Fruit fly (Drosophila melanogaster) whole organism, embryonic: ENCODE measurements around the gene Tpr2.

Experiments used
- Awh ChIP-seq: fragments of 200-800 bp; sonication (Bioruptor generic); IDR thresholded peaks from 2 replicates; pipeline ENCODE4, ENCODE4 v1.3.6; 2022; ENCODE audit warnings: missing biosample characterization, missing genetic modification characterization
- Bdp1 ChIP-seq: fragments of 200-800 bp; sonication (Bioruptor generic); optimal IDR thresholded peaks from 3 replicates; lab custom pipeline; 2016; ENCODE audit warnings: missing biosample characterization, missing genetic modification characterization
- CG10959 ChIP-seq: fragments of 200-800 bp; sonication (Bioruptor generic); IDR thresholded peaks from 2 replicates; pipeline ENCODE4 v1.3.6; 2022; ENCODE audit warnings: missing biosample characterization, missing genetic modification characterization
- CG11398 ChIP-seq: fragments of 200-800 bp; sonication (Bioruptor generic); optimal IDR thresholded peaks from 2 replicates; lab custom pipeline; 2016; ENCODE audit warnings: missing biosample characterization, missing genetic modification characterization
- CG11723 ChIP-seq: fragments of 200-800 bp; sonication (Bioruptor generic); optimal IDR thresholded peaks from 2 replicates; lab custom pipeline; 2017; ENCODE audit warnings: missing biosample characterization, mild to moderate bottlenecking, missing genetic modification characterization
- CG12071 ChIP-seq: fragments of 200-800 bp; sonication (Bioruptor generic); optimal IDR thresholded peaks from 3 replicates; lab custom pipeline; 2018; ENCODE audit warnings: missing biosample characterization, mild to moderate bottlenecking, missing genetic modification characterization
- CG14014 ChIP-seq: fragments of 200-800 bp; sonication (Bioruptor generic); IDR thresholded peaks from 2 replicates; pipeline ENCODE4 v1.3.6; 2022; ENCODE audit warnings: missing biosample characterization, missing genetic modification characterization
- CG1602 ChIP-seq: fragments of 200-800 bp; sonication (Bioruptor generic); optimal IDR thresholded peaks from 3 replicates; lab custom pipeline; 2016; ENCODE audit warnings: missing biosample characterization, missing genetic modification characterization
- CG16813 ChIP-seq: fragments of 200-800 bp; sonication (Bioruptor generic); IDR thresholded peaks from 3 replicates; pipeline ENCODE4 v1.3.6; 2022; ENCODE audit warnings: missing biosample characterization, missing genetic modification characterization; ENCODE audit not compliant: partially characterized antibody
- CG17568 ChIP-seq: fragments of 200-800 bp; sonication (Bioruptor generic); optimal IDR thresholded peaks from 2 replicates; lab custom pipeline; 2018; ENCODE audit warnings: missing biosample characterization, mild to moderate bottlenecking, missing genetic modification characterization, moderate library complexity
- CG17912 ChIP-seq: fragments of 200-800 bp; sonication (Bioruptor generic); optimal IDR thresholded peaks from 2 replicates; lab custom pipeline; 2018; ENCODE audit warnings: missing biosample characterization, mild to moderate bottlenecking, missing genetic modification characterization
- CG18262 ChIP-seq: fragments of 200-800 bp; optimal IDR thresholded peaks from 3 replicates; lab custom pipeline; 2019; ENCODE audit warnings: missing biosample characterization, mild to moderate bottlenecking, missing genetic modification characterization, moderate library complexity
- CG1832 ChIP-seq: fragments of 200-800 bp; sonication (Bioruptor generic); optimal IDR thresholded peaks from 2 replicates; lab custom pipeline; 2017; ENCODE audit warnings: missing biosample characterization, mild to moderate bottlenecking, missing genetic modification characterization, inconsistent platforms
- CG18764 ChIP-seq: fragments of 200-800 bp; sonication (Bioruptor generic); optimal IDR thresholded peaks from 3 replicates; lab custom pipeline; 2016; ENCODE audit warnings: missing biosample characterization, missing genetic modification characterization
- CG2120 ChIP-seq: fragments of 200-800 bp; sonication (Bioruptor generic); optimal IDR thresholded peaks from 3 replicates; lab custom pipeline; 2016; ENCODE audit warnings: missing biosample characterization, missing genetic modification characterization
- CG3838 ChIP-seq: fragments of 200-800 bp; sonication (Bioruptor generic); optimal IDR thresholded peaks from 3 replicates; lab custom pipeline; 2016; ENCODE audit warnings: missing biosample characterization, missing genetic modification characterization
- CG3847 ChIP-seq: fragments of 200-800 bp; sonication (Bioruptor generic); IDR thresholded peaks from 2 replicates; pipeline ENCODE4 v1.3.6; 2022; ENCODE audit warnings: missing biosample characterization, missing genetic modification characterization
- CG3995 ChIP-seq: fragments of 200-800 bp; sonication (Bioruptor generic); optimal IDR thresholded peaks from 3 replicates; lab custom pipeline; 2016; ENCODE audit warnings: missing biosample characterization, missing genetic modification characterization
- CG4360 ChIP-seq: fragments of 200-800 bp; sonication (Bioruptor generic); IDR thresholded peaks from 2 replicates; pipeline ENCODE4 v1.3.6; 2022; ENCODE audit warnings: missing biosample characterization, missing genetic modification characterization
- CG4424 ChIP-seq: fragments of 200-800 bp; sonication (Bioruptor generic); optimal IDR thresholded peaks from 3 replicates; lab custom pipeline; 2016; ENCODE audit warnings: missing biosample characterization, missing genetic modification characterization
- CG7963 ChIP-seq: fragments of 200-800 bp; sonication (Bioruptor generic); IDR thresholded peaks from 3 replicates; pipeline ENCODE4 v1.3.6; 2022; ENCODE audit warnings: missing biosample characterization, missing genetic modification characterization; ENCODE audit not compliant: partially characterized antibody
- CG8089 ChIP-seq: fragments of 200-800 bp; sonication (Bioruptor generic); optimal IDR thresholded peaks from 3 replicates; lab custom pipeline; 2016; ENCODE audit warnings: missing biosample characterization, missing genetic modification characterization
- CG8765 ChIP-seq: fragments of 200-800 bp; sonication (Bioruptor generic); IDR thresholded peaks from 2 replicates; pipeline ENCODE4 v1.3.6; 2022; ENCODE audit warnings: missing biosample characterization, missing genetic modification characterization
- Deaf1 ChIP-seq: fragments of 200-800 bp; optimal IDR thresholded peaks from 3 replicates; lab custom pipeline; 2019; ENCODE audit warnings: missing biosample characterization, mild to moderate bottlenecking, missing genetic modification characterization, moderate library complexity
- Doc2 ChIP-seq: fragments of 200-800 bp; sonication (Bioruptor generic); IDR thresholded peaks from 2 replicates; pipeline ENCODE4 v1.3.6; 2022; ENCODE audit warnings: missing biosample characterization, missing genetic modification characterization
- GATAe ChIP-seq: fragments of 200-800 bp; sonication (Bioruptor generic); conservative IDR thresholded peaks from 2 replicates; pipeline ENCODE4 v1.3.6; 2022; ENCODE audit warnings: missing biosample characterization, missing genetic modification characterization
- H2.0 ChIP-seq: fragments of 200-800 bp; sonication (Bioruptor generic); IDR thresholded peaks from 2 replicates; pipeline ENCODE4 v1.3.6; 2022; ENCODE audit warnings: missing biosample characterization, missing genetic modification characterization
- HHEX ChIP-seq: fragments of 200-800 bp; sonication (Bioruptor generic); optimal IDR thresholded peaks from 3 replicates; lab custom pipeline; 2017; ENCODE audit warnings: missing biosample characterization, mild to moderate bottlenecking, missing genetic modification characterization, missing genetic modification reagents
- Hand ChIP-seq: fragments of 200-800 bp; sonication (Bioruptor generic); optimal IDR thresholded peaks from 2 replicates; lab custom pipeline; 2017; ENCODE audit warnings: mild to moderate bottlenecking, missing biosample characterization, missing genetic modification reagents, missing genetic modification characterization
- Hey ChIP-seq: fragments of 200-800 bp; sonication (Bioruptor generic); optimal IDR thresholded peaks from 3 replicates; lab custom pipeline; 2018; ENCODE audit warnings: missing biosample characterization, mild to moderate bottlenecking, missing genetic modification characterization
- Kr ChIP-seq: fragments of 200-800 bp; sonication (Bioruptor generic); optimal IDR thresholded peaks from 2 replicates; lab custom pipeline; 2017; ENCODE audit warnings: missing biosample characterization, mild to moderate bottlenecking, missing genetic modification characterization
- Mad ChIP-seq: fragments of 200-800 bp; sonication (Bioruptor generic); optimal IDR thresholded peaks from 2 replicates; lab custom pipeline; 2016; ENCODE audit warnings: missing biosample characterization, missing genetic modification characterization
- Max ChIP-seq: fragments of 200-800 bp; sonication (Bioruptor generic); optimal IDR thresholded peaks from 2 replicates; lab custom pipeline; 2016; ENCODE audit warnings: missing biosample characterization, mild to moderate bottlenecking, missing genetic modification characterization
- Pdp1 ChIP-seq, 2 experiments: fragments of 200-800 bp; sonication (Bioruptor generic); optimal IDR thresholded peaks; 3 replicates each; lab custom pipeline; 2016; ENCODE audit warnings: missing biosample characterization in 2 of 2, missing genetic modification characterization in 2 of 2, mild to moderate bottlenecking in 1 of 2, moderate library complexity in 1 of 2
- Rfx ChIP-seq: fragments of 200-800 bp; sonication (Bioruptor generic); IDR thresholded peaks from 2 replicates; pipeline ENCODE4 v1.3.6; 2022; ENCODE audit warnings: missing biosample characterization, missing genetic modification characterization
- Sry-δ ChIP-seq: fragments of 200-800 bp; sonication (Bioruptor generic); optimal IDR thresholded peaks from 2 replicates; lab custom pipeline; 2016; ENCODE audit warnings: missing biosample characterization, missing genetic modification characterization
- Xbp1 ChIP-seq: fragments of 200-800 bp; sonication (Bioruptor generic); optimal IDR thresholded peaks from 3 replicates; lab custom pipeline; 2016; ENCODE audit warnings: missing biosample characterization, mild to moderate bottlenecking, missing genetic modification characterization
- dan ChIP-seq: fragments of 200-800 bp; sonication (Bioruptor generic); IDR thresholded peaks from 2 replicates; pipeline ENCODE4 v1.3.6; 2022; ENCODE audit warnings: missing biosample characterization, missing genetic modification characterization
- disco-r ChIP-seq: fragments of 200-800 bp; sonication (Bioruptor generic); optimal IDR thresholded peaks from 2 replicates; lab custom pipeline; 2016; ENCODE audit warnings: missing biosample characterization, missing genetic modification characterization
- eyg ChIP-seq: fragments of 200-800 bp; sonication (Bioruptor generic); optimal IDR thresholded peaks from 3 replicates; lab custom pipeline; 2016; ENCODE audit warnings: missing biosample characterization, missing genetic modification characterization
- gfzf ChIP-seq: fragments of 200-800 bp; sonication (Bioruptor generic); optimal IDR thresholded peaks from 2 replicates; lab custom pipeline; 2016; ENCODE audit warnings: missing biosample characterization, mild to moderate bottlenecking, missing genetic modification characterization, moderate library complexity
- jumu ChIP-seq: fragments of 200-800 bp; sonication (Bioruptor generic); optimal IDR thresholded peaks from 3 replicates; lab custom pipeline; 2016; ENCODE audit warnings: missing biosample characterization, missing genetic modification characterization
- lbe ChIP-seq: fragments of 200-800 bp; sonication (Bioruptor generic); optimal IDR thresholded peaks from 2 replicates; lab custom pipeline; 2016; ENCODE audit warnings: missing biosample characterization, mild to moderate bottlenecking, missing genetic modification characterization
- lilli ChIP-seq: fragments of 200-800 bp; sonication (Bioruptor generic); optimal IDR thresholded peaks from 3 replicates; lab custom pipeline; 2016; ENCODE audit warnings: missing biosample characterization, missing genetic modification characterization
- nerfin-2 ChIP-seq: fragments of 200-800 bp; sonication (Bioruptor generic); IDR thresholded peaks from 2 replicates; pipeline ENCODE4 v1.3.6; 2022; ENCODE audit warnings: missing biosample characterization, missing genetic modification characterization; ENCODE audit not compliant: partially characterized antibody
- pros ChIP-seq: fragments of 200-800 bp; sonication (Bioruptor generic); optimal IDR thresholded peaks from 3 replicates; lab custom pipeline; 2019; ENCODE audit warnings: missing biosample characterization, mild to moderate bottlenecking, missing genetic modification characterization, moderate library complexity
- psq ChIP-seq: fragments of 200-800 bp; sonication (Bioruptor generic); optimal IDR thresholded peaks from 2 replicates; lab custom pipeline; 2017; ENCODE audit warnings: missing biosample characterization, missing genetic modification characterization
- rib ChIP-seq: fragments of 200-800 bp; sonication (Bioruptor generic); IDR thresholded peaks from 2 replicates; pipeline ENCODE4 v1.3.6; 2022; ENCODE audit warnings: missing biosample characterization, missing genetic modification characterization
- schlank ChIP-seq: fragments of 200-800 bp; sonication (Bioruptor generic); optimal IDR thresholded peaks from 2 replicates; lab custom pipeline; 2018; ENCODE audit warnings: missing biosample characterization, mild to moderate bottlenecking, missing genetic modification characterization
- seq ChIP-seq: fragments of 200-800 bp; sonication (Bioruptor generic); IDR thresholded peaks from 2 replicates; pipeline ENCODE4 v1.3.6; 2022; ENCODE audit warnings: missing biosample characterization, missing genetic modification characterization
- shn ChIP-seq: fragments of 200-800 bp; sonication (Bioruptor generic); optimal IDR thresholded peaks from 3 replicates; lab custom pipeline; 2016; ENCODE audit warnings: missing biosample characterization, missing genetic modification characterization
- slou ChIP-seq: fragments of 200-800 bp; sonication (Bioruptor generic); optimal IDR thresholded peaks from 3 replicates; lab custom pipeline; 2016; ENCODE audit warnings: missing biosample characterization, missing genetic modification characterization
- vvl ChIP-seq: fragments of 200-800 bp; sonication (Bioruptor generic); IDR thresholded peaks from 2 replicates; pipeline ENCODE4 v1.3.6; 2022; ENCODE audit warnings: missing biosample characterization, missing genetic modification characterization

Tpr2 gene

dm6 chr2L:16536501-16536900 lies 45.2 kb downstream of the Tpr2 start:
- no peak for TF ChIP-seq CG16813 (GFP tag; lab: Robert Waterston, UW)
- TF ChIP-seq CG14014 (GFP tag; lab: Robert Waterston, UW): no peak
- TF ChIP-seq CG3847 (GFP tag; lab: Robert Waterston, UW): no peak
- TF ChIP-seq Hey: no peak
- no peak for TF ChIP-seq CG8089
- no peak for TF ChIP-seq CG10959 (GFP tag; lab: Robert Waterston, UW)
- TF ChIP-seq eyg (GFP tag; lab: Kevin White, UChicago): no peak
- TF ChIP-seq CG2120 (GFP tag; lab: Kevin White, UChicago): no peak
- no peak for TF ChIP-seq Mad
- no peak for TF ChIP-seq schlank (tag; lab: Kevin White, UChicago)
- no peak for TF ChIP-seq HHEX
- TF ChIP-seq GATAe (GFP tag; lab: Robert Waterston, UW): no peak
- no peak for TF ChIP-seq CG3838 (GFP tag; lab: Kevin White, UChicago)
- no peak for TF ChIP-seq shn (GFP tag; lab: Kevin White, UChicago)
- no peak for TF ChIP-seq Awh (GFP tag; lab: Robert Waterston, UW)
- no peak for TF ChIP-seq Pdp1 (GFP tag; optimal IDR thresholded peaks at IDR 0.05; lab: Kevin White, UChicago)
- no peak for TF ChIP-seq CG17568
- TF ChIP-seq Sry-δ (GFP tag; lab: Kevin White, UChicago): no peak
- TF ChIP-seq seq (GFP tag; lab: Robert Waterston, UW): no peak
- TF ChIP-seq Rfx: 0 out of 2 replicates have a peak, but pooled peaks have one; percentile 9
- no peak for TF ChIP-seq psq (GFP tag; lab: Kevin White, UChicago)
- no peak for TF ChIP-seq CG11723 (GFP tag; lab: Kevin White, UChicago)
- TF ChIP-seq Doc2 (GFP tag; lab: Robert Waterston, UW): no peak
- TF ChIP-seq CG1602: no peak
- TF ChIP-seq CG12071: no peak
- TF ChIP-seq lilli: no peak
- TF ChIP-seq CG8765 (GFP tag; lab: Robert Waterston, UW): no peak
- no peak for TF ChIP-seq CG4424
- TF ChIP-seq CG3995: no peak
- TF ChIP-seq CG4360 (GFP tag; lab: Robert Waterston, UW): peak; percentile 80
- TF ChIP-seq rib (GFP tag; lab: Robert Waterston, UW): no peak
- no peak for TF ChIP-seq jumu (GFP tag; lab: Kevin White, UChicago)
- no peak for TF ChIP-seq H2.0 (GFP tag; lab: Robert Waterston, UW)
- no peak for TF ChIP-seq Kr (GFP tag; lab: Kevin White, UChicago)
- no peak for TF ChIP-seq Max
- TF ChIP-seq CG7963 (GFP tag; lab: Robert Waterston, UW): no peak
- TF ChIP-seq Hand (GFP tag; lab: Kevin White, UChicago): no peak
- TF ChIP-seq lbe (GFP tag; lab: Kevin White, UChicago): peak; percentile 30
- no peak for TF ChIP-seq CG18262 (tag; lab: Kevin White, UChicago)
- TF ChIP-seq CG11398 (GFP tag; lab: Kevin White, UChicago): no peak
- no peak for TF ChIP-seq CG1832
- TF ChIP-seq gfzf: no peak
- no peak for TF ChIP-seq slou (GFP tag; lab: Kevin White, UChicago)
- TF ChIP-seq pros (GFP tag; lab: Kevin White, UChicago): no peak
- TF ChIP-seq Deaf1 (tag; lab: Kevin White, UChicago): no peak
- no peak for TF ChIP-seq Xbp1 (GFP tag; lab: Kevin White, UChicago)
- TF ChIP-seq CG17912 (GFP tag; lab: Kevin White, UChicago): no peak
- no peak for TF ChIP-seq CG18764 (GFP tag; lab: Kevin White, UChicago)
- no peak for TF ChIP-seq dan (GFP tag; lab: Robert Waterston, UW)
- no peak for TF ChIP-seq nerfin-2 (GFP tag; lab: Robert Waterston, UW)
- TF ChIP-seq vvl (GFP tag; lab: Robert Waterston, UW): 0 out of 2 replicates have a peak, but pooled peaks have one; percentile 27
- no peak for TF ChIP-seq Bdp1 (GFP tag; lab: Kevin White, UChicago)
- TF ChIP-seq disco-r (GFP tag; lab: Kevin White, UChicago): no peak
